Worm (Caenorhabditis elegans): ENCODE results near the gene R02D5.3.

DNA sequence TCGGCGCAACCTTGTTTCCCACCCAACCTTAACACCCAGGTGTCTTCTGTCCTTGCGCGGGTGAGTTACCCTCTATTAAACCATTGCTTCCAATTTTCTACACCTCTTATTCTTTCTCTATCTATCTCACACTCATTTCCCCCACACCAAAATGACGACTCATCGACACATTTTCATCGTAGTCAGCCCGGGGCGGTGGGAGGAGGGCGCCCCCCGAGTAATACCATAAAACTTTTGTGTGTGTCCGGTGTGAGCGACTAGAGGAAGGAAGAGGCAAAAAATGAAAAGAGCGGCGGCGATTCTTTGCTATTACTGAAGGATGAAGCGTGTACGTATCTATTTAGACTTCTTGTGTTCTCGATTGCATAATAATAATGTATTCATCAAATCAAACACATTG lies 21.8 kb downstream of the R02D5.3 start:
- no peak for TF ChIP-seq mdl-1 (tag; optimal IDR thresholded peaks at IDR 0.05)
- TF ChIP-seq mep-1 (tag; optimal IDR thresholded peaks at IDR 0.05) = no peak
- no peak for TF ChIP-seq egl-27 (tag; optimal IDR thresholded peaks at IDR 0.05)

All from whole organism, L1 larva.